Worm (Caenorhabditis elegans): ENCODE results near the gene Y38H6A.1.

Gene Y38H6A.1

DNA sequence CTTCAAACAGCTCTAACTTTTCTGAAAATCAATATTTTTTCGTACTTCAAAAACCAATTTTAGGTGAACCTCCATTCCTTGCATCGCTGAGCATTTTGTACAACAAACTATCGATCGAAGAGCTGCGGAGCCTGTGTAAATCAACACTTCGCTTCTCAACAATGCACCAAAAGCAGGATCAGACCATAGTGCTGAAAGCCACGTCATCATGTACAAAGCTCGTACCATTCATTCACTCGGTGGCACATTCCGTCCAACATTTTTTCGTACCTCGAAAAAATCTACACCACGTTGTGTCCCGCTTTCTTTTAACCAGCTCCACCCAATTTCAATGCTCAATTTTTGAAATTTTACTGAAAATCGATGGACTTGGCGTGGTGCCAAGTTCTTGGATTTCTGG, 14.9 kb upstream of the Y38H6A.1 start, which contains the start of gene ZC15.10:
Gene ZC15.10, plus strand, starts transcription at position 162 of the 400 bp plus-strand sequence.
- TF ChIP-seq mec-3 (tag; optimal IDR thresholded peaks at IDR 0.05; ENCODE audit: borderline replicate concordance) (no peak), pha-4 (tag; optimal IDR thresholded peaks at IDR 0.05) (no peak), hlh-8 (tag; optimal IDR thresholded peaks at IDR 0.05) (no peak)

DNA sequence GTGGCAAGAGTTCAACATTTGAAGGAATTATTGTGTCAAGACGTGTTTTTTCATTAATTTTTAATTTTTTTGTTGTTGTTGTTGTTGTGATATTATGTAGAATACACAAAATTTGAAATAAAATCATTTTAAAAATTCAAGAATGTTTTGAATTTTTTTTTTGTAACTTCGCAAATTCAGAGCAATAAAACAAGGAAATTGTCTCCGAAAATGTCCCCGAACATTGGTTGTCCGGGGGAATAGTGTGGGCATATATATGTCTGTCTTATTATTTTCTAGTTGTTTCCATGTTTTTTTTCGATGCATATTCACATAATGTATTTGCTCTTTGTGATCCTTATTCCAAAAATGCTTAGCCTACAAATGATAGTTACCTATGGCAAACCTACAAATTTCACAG, 14.0 kb upstream of the Y38H6A.1 start, which contains the start of gene clec-262:
Gene clec-262, plus strand, starts transcription at position 301 of the 400 bp plus-strand sequence.
- no peak for TF ChIP-seq pha-2 (tag; optimal IDR thresholded peaks at IDR 0.05)
- no peak for TF ChIP-seq hlh-30 (tag; optimal IDR thresholded peaks at IDR 0.05; ENCODE audit: insufficient read depth)
- no peak for TF ChIP-seq gmeb-2 (tag; optimal IDR thresholded peaks at IDR 0.05)
- no peak for TF ChIP-seq ceh-9 (tag; optimal IDR thresholded peaks at IDR 0.05)
- no peak for TF ChIP-seq K02D7.2 (tag; optimal IDR thresholded peaks at IDR 0.05)
- no peak for TF ChIP-seq madf-2 (tag; optimal IDR thresholded peaks at IDR 0.05)
- no peak for TF ChIP-seq tbx-7 (tag; optimal IDR thresholded peaks at IDR 0.05)
- TF ChIP-seq pag-3 (tag; optimal IDR thresholded peaks at IDR 0.05; ENCODE audit: borderline replicate concordance), result no peak
- TF ChIP-seq ceh-24 (tag; optimal IDR thresholded peaks at IDR 0.05), result no peak
- TF ChIP-seq dve-1 (tag; optimal IDR thresholded peaks at IDR 0.05), result no peak
- no peak for TF ChIP-seq unc-55 (GFP tag; optimal IDR thresholded peaks at IDR 0.05)
- no peak for TF ChIP-seq pha-4 (tag; optimal IDR thresholded peaks at IDR 0.05)
- TF ChIP-seq eyg-1 (tag; optimal IDR thresholded peaks at IDR 0.05), result no peak
- TF ChIP-seq fax-1 (tag; optimal IDR thresholded peaks at IDR 0.05), result no peak

ce11 chrV:20317442-20317841, 8.1 kb upstream of the Y38H6A.1 start, which contains the start of gene Y113G7C.1:
Y113G7C.1 (plus strand) TSS chrV:20317742.
- TF ChIP-seq ttx-3 (tag; optimal IDR thresholded peaks at IDR 0.05) (no peak), pros-1 (tag; optimal IDR thresholded peaks at IDR 0.05) (no peak), madf-2 (tag; optimal IDR thresholded peaks at IDR 0.05) (no peak), rnt-1 (tag; optimal IDR thresholded peaks at IDR 0.05) (no peak), F13H6.1 (tag; optimal IDR thresholded peaks at IDR 0.05) (no peak), hlh-13 (GFP tag; optimal IDR thresholded peaks at IDR 0.05) (no peak), ama-1 (optimal IDR thresholded peaks at IDR 0.05) (no peak), tbx-7 (tag; optimal IDR thresholded peaks at IDR 0.05) (no peak), nhr-232 (tag; optimal IDR thresholded peaks at IDR 0.05) (no peak), ceh-48 (tag; optimal IDR thresholded peaks at IDR 0.05) (no peak), che-1 (tag; optimal IDR thresholded peaks at IDR 0.05) (no peak), syd-9 (tag; optimal IDR thresholded peaks at IDR 0.05) (no peak)

- TF ChIP-seq ceh-48 (tag; optimal IDR thresholded peaks at IDR 0.05) (no peak), eyg-1 (tag; optimal IDR thresholded peaks at IDR 0.05) (no peak), lim-6 (tag; optimal IDR thresholded peaks at IDR 0.05) (no peak), ref-2 (tag; optimal IDR thresholded peaks at IDR 0.05) (no peak), hlh-6 (tag; optimal IDR thresholded peaks at IDR 0.05) (no peak), npax-4 (tag; optimal IDR thresholded peaks at IDR 0.05) (no peak), ceh-31 (tag; optimal IDR thresholded peaks at IDR 0.05) (no peak), dmd-4 (tag; optimal IDR thresholded peaks at IDR 0.05; ENCODE audit: borderline replicate concordance) (no peak), Y22D7AL.16 (tag; optimal IDR thresholded peaks at IDR 0.05) (no peak), tbx-7 (tag; optimal IDR thresholded peaks at IDR 0.05) (no peak), ttx-3 (tag; optimal IDR thresholded peaks at IDR 0.05) (no peak), hlh-8 (tag; optimal IDR thresholded peaks at IDR 0.05) (no peak), pag-3 (tag; optimal IDR thresholded peaks at IDR 0.05; ENCODE audit: borderline replicate concordance) (no peak)
Measured at ce11 chrV:20335264-20335663, 9.7 kb downstream of the Y38H6A.1 start, which contains the start of gene Y38H6A.5. Y38H6A.5 (minus strand) TSS chrV:20335364.

DNA sequence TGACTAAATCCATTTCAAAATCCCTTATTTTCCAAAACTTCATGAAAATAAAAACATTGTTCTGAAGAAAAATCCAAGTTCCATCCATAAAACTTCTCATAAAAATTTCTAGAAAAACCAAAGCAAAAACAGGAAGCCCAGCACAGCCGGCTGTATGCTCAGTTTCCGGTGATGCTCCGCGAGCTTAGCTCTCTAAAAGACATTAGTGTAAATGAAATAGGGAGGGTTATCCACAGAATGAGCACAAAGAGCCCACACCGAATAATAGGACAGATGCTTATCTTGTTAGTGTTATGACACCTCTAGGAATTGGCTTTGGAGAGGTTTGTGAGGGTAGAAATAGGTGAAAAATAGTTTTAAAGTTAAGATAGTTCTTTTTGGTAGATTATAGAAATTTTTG, 12.5 kb downstream of the Y38H6A.1 start:
- TF ChIP-seq hlh-30 (tag; optimal IDR thresholded peaks at IDR 0.05; ENCODE audit: insufficient read depth) (no peak), unc-42 (tag; optimal IDR thresholded peaks at IDR 0.05) (peak; percentile 38)

Measured in whole organism, late embryonic.